Fruit fly (Drosophila melanogaster) S2 (cell line): ENCODE data around the gene CG6067.

Experiments
- CG8478 ChIP-seq: fragments of >200 bp; optimal IDR thresholded peaks from 2 replicates; lab custom pipeline; 2018
- CTCF ChIP-seq, 2 experiments: fragments of >200 bp; optimal IDR thresholded peaks; 2 replicates each; lab custom pipeline; 2018

dm6 chrX:5980883-5981282 is 25.5 kb downstream of the CG6067 start:
- no peak for TF ChIP-seq CTCF (optimal IDR thresholded peaks at IDR 0.05; lab: Kevin White, UChicago)
- no peak for TF ChIP-seq CG8478
